Fruit fly (Drosophila melanogaster) whole organism, prepupa: ENCODE data around the gene CG10383.

Experiments used
- CG10631 ChIP-seq: fragments of 200-800 bp; sonication (Bioruptor generic); optimal IDR thresholded peaks from 2 replicates; lab custom pipeline; 2016; ENCODE audit warnings: missing biosample characterization, missing genetic modification characterization
- CG11902 ChIP-seq: fragments of 200-800 bp; sonication (Bioruptor generic); optimal IDR thresholded peaks from 3 replicates; lab custom pipeline; 2016; ENCODE audit warnings: missing biosample characterization, missing genetic modification characterization

- no peak for TF ChIP-seq CG11902
- TF ChIP-seq CG10631 (GFP tag; lab: Kevin White, UChicago), result no peak
Observed at dm6 chr2L:18732291-18732690, 36.9 kb upstream of the CG10383 start, which contains the start of gene CG10348.
